Worm (Caenorhabditis elegans) whole organism, L2 larva: ENCODE measurements around the gene rft-1.

Experiments used
- C34F6.9 ChIP-seq: fragments of 150-350 bp; optimal IDR thresholded peaks from 2 replicates; lab custom pipeline; 2014; ENCODE audit warnings: missing biosample characterization, missing genetic modification characterization
- F13H6.1 ChIP-seq: sonication (generic microtip); optimal IDR thresholded peaks from 2 replicates; lab custom pipeline; 2016; ENCODE audit warnings: missing genetic modification characterization, missing compliant biosample characterization
- Y55F3AM.14 ChIP-seq: fragments of 200-800 bp; sonication (Bioruptor generic); optimal IDR thresholded peaks from 2 replicates; lab custom pipeline; 2018; ENCODE audit warnings: mild to moderate bottlenecking, missing genetic modification characterization, missing compliant biosample characterization
- alr-1 ChIP-seq: fragments of 150-350 bp; optimal IDR thresholded peaks from 2 replicates; lab custom pipeline; 2014; ENCODE audit warnings: missing biosample characterization, missing genetic modification characterization
- blmp-1 ChIP-seq: sonication (generic microtip); optimal IDR thresholded peaks from 2 replicates; lab custom pipeline; 2017; ENCODE audit warnings: missing genetic modification characterization, mild to moderate bottlenecking, missing compliant biosample characterization, antibody characterized with exemption, moderate library complexity; ENCODE audit not compliant: insufficient read depth
- ceh-16 ChIP-seq: fragments of 150-350 bp; optimal IDR thresholded peaks from 2 replicates; lab custom pipeline; 2014; ENCODE audit warnings: missing biosample characterization, missing genetic modification characterization
- ceh-82 ChIP-seq: fragments of 150-350 bp; optimal IDR thresholded peaks from 2 replicates; lab custom pipeline; 2014; ENCODE audit warnings: missing biosample characterization, missing genetic modification characterization
- crh-2 ChIP-seq: sonication (generic microtip); optimal IDR thresholded peaks from 2 replicates; lab custom pipeline; 2017; ENCODE audit warnings: missing biosample characterization, missing genetic modification characterization
- dmd-4 ChIP-seq: sonication (generic microtip); optimal IDR thresholded peaks from 2 replicates; lab custom pipeline; 2017; ENCODE audit warnings: missing biosample characterization, missing genetic modification characterization
- egl-27 ChIP-seq: sonication (generic microtip); optimal IDR thresholded peaks from 3 replicates; lab custom pipeline; 2017; ENCODE audit warnings: missing biosample characterization, missing genetic modification reagents, missing genetic modification characterization
- elt-3 ChIP-seq: sonication (generic microtip); optimal IDR thresholded peaks from 2 replicates; lab custom pipeline; 2017; ENCODE audit warnings: missing biosample characterization, missing genetic modification characterization
- fos-1 ChIP-seq: fragments of 150-350 bp; optimal IDR thresholded peaks from 2 replicates; lab custom pipeline; 2014; ENCODE audit warnings: missing biosample characterization, missing genetic modification characterization
- gmeb-1 ChIP-seq: fragments of 150-350 bp; optimal IDR thresholded peaks from 2 replicates; lab custom pipeline; 2014; ENCODE audit warnings: missing biosample characterization, missing genetic modification characterization
- lsy-2 ChIP-seq, 2 experiments: fragments of 150-350 bp in 1 of 2; sonication (generic microtip) in 1 of 2; optimal IDR thresholded peaks; 2 replicates each; lab custom pipeline; 2014 to 2017; ENCODE audit warnings: missing biosample characterization in 2 of 2, missing genetic modification characterization in 2 of 2
- mab-5 ChIP-seq: fragments of 150-350 bp; optimal IDR thresholded peaks from 2 replicates; lab custom pipeline; 2014; ENCODE audit warnings: missing biosample characterization, missing genetic modification characterization
- mbf-1 ChIP-seq: sonication (generic microtip); optimal IDR thresholded peaks from 2 replicates; lab custom pipeline; 2017; ENCODE audit warnings: missing biosample characterization, missing genetic modification characterization
- nhr-10 ChIP-seq: sonication (generic microtip); optimal IDR thresholded peaks from 2 replicates; lab custom pipeline; 2017; ENCODE audit warnings: missing biosample characterization, missing genetic modification characterization
- nhr-129 ChIP-seq: fragments of 150-350 bp; optimal IDR thresholded peaks from 2 replicates; lab custom pipeline; 2014; ENCODE audit warnings: missing biosample characterization, missing genetic modification characterization
- nhr-21 ChIP-seq: fragments of 150-350 bp; optimal IDR thresholded peaks from 2 replicates; lab custom pipeline; 2014; ENCODE audit warnings: missing biosample characterization, missing genetic modification characterization
- nhr-23 ChIP-seq: fragments of 150-350 bp; optimal IDR thresholded peaks from 2 replicates; lab custom pipeline; 2014; ENCODE audit warnings: missing biosample characterization, missing genetic modification reagents, missing genetic modification characterization
- nhr-237 ChIP-seq: fragments of 150-350 bp; optimal IDR thresholded peaks from 2 replicates; lab custom pipeline; 2014; ENCODE audit warnings: missing biosample characterization, missing genetic modification characterization
- nhr-25 ChIP-seq: fragments of 150-350 bp; sonication (generic microtip); optimal IDR thresholded peaks from 3 replicates; lab custom pipeline; 2014; ENCODE audit warnings: missing biosample characterization, missing genetic modification characterization
- peb-1 ChIP-seq: fragments of 150-350 bp; optimal IDR thresholded peaks from 2 replicates; lab custom pipeline; 2014; ENCODE audit warnings: missing biosample characterization, missing genetic modification characterization
- sem-4 ChIP-seq: fragments of 150-350 bp; optimal IDR thresholded peaks from 2 replicates; lab custom pipeline; 2014; ENCODE audit warnings: missing biosample characterization, missing genetic modification reagents, missing genetic modification characterization
- skn-1 ChIP-seq: sonication (generic microtip); optimal IDR thresholded peaks from 2 replicates; lab custom pipeline; 2017; ENCODE audit warnings: missing biosample characterization, missing genetic modification characterization
- sma-9 ChIP-seq, 2 experiments: fragments of 150-350 bp in 1 of 2; sonication (generic microtip) in 1 of 2; optimal IDR thresholded peaks; 2 replicates each; lab custom pipeline; 2014 to 2016; ENCODE audit warnings: missing genetic modification characterization in 2 of 2, mild to moderate bottlenecking in 1 of 2, missing biosample characterization in 1 of 2, missing compliant biosample characterization in 1 of 2, missing genetic modification reagents in 1 of 2, moderate library complexity in 1 of 2
- snpc-4 ChIP-seq: fragments of 150-350 bp; optimal IDR thresholded peaks from 2 replicates; lab custom pipeline; 2014; ENCODE audit warnings: missing biosample characterization, missing genetic modification characterization
- unc-39 ChIP-seq: fragments of 150-350 bp; optimal IDR thresholded peaks from 2 replicates; lab custom pipeline; 2014; ENCODE audit warnings: missing biosample characterization, missing genetic modification characterization
- unc-55 ChIP-seq: fragments of 150-350 bp; sonication (generic microtip); optimal IDR thresholded peaks from 3 replicates; lab custom pipeline; 2014; ENCODE audit warnings: missing biosample characterization, missing genetic modification reagents, missing genetic modification characterization
- unc-62 ChIP-seq: fragments of 150-350 bp; optimal IDR thresholded peaks from 2 replicates; lab custom pipeline; 2014; ENCODE audit warnings: missing biosample characterization, missing genetic modification reagents, missing genetic modification characterization
- ztf-11 ChIP-seq: sonication (generic microtip); optimal IDR thresholded peaks from 2 replicates; lab custom pipeline; 2017; ENCODE audit warnings: missing biosample characterization, missing genetic modification characterization
- ztf-4 ChIP-seq: fragments of 150-350 bp; optimal IDR thresholded peaks from 2 replicates; lab custom pipeline; 2014; ENCODE audit warnings: missing biosample characterization, missing genetic modification characterization

The rft-1 gene

ce11 chrV:4442749-4443381 lies at the start of gene rft-1:
Gene rft-1, minus strand, starts transcription at chrV:4443223.
- TF ChIP-seq fos-1, result peak; percentile 58
- no peak for TF ChIP-seq nhr-25 (tag; lab: Kevin White, UChicago)

ce11 chrV:4491273-4492094 lies 48.5 kb upstream of the rft-1 start:
- TF ChIP-seq C34F6.9 (tag; lab: Kevin White, UChicago) (no peak), ztf-11 (tag; lab: Kevin White, UChicago) (no peak), nhr-237 (tag; lab: Kevin White, UChicago) (no peak), nhr-129 (peak; percentile 7), dmd-4 (no peak), F13H6.1 (tag; lab: Kevin White, UChicago) (peak; percentile 32), elt-3 (tag; lab: Kevin White, UChicago) (no peak), Y55F3AM.14 (peak; percentile 41), mab-5 (peak; percentile 78), unc-62 (peak; percentile 24), nhr-10 (tag; lab: Kevin White, UChicago) (no peak), egl-27 (tag; lab: Kevin White, UChicago) (no peak)

DNA sequence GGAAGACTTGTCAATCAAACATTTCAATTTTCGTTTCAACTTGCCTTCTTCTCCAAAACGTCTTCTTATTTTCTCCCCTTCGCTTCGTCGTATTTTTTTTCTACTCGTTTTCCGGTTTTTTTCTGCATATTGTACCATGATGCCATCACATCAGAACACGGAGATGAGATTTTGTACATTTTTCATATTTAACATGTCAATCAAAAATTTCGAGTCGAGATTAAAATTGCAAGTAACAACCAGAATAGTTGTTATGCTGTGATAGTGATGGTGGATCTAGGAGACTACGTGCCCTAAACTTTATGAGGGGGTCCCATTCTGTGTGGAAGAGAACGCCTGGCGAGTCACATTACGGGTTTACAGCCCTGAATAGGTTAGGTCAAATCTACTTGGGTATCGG lies 46.9 kb upstream of the rft-1 start:
- no peak for TF ChIP-seq elt-3 (tag; lab: Kevin White, UChicago)
- no peak for TF ChIP-seq nhr-10 (tag; lab: Kevin White, UChicago)
- TF ChIP-seq alr-1 (tag; lab: Kevin White, UChicago), result no peak

ce11 chrV:4488989-4489388 lies 46.0 kb upstream of the rft-1 start:
- TF ChIP-seq ztf-4 (tag; lab: Kevin White, UChicago), result no peak
- no peak for TF ChIP-seq ceh-82 (tag; lab: Kevin White, UChicago)
- no peak for TF ChIP-seq nhr-10 (tag; lab: Kevin White, UChicago)
- TF ChIP-seq elt-3 (tag; lab: Kevin White, UChicago), result no peak
- no peak for TF ChIP-seq ceh-16 (tag; lab: Kevin White, UChicago)
- TF ChIP-seq skn-1 (tag; lab: Kevin White, UChicago), result no peak
- no peak for TF ChIP-seq gmeb-1
- TF ChIP-seq nhr-23, result no peak
- TF ChIP-seq nhr-25 (tag; lab: Kevin White, UChicago), result no peak
- TF ChIP-seq unc-39 (tag; lab: Kevin White, UChicago), result no peak
- TF ChIP-seq fos-1, result no peak
- TF ChIP-seq alr-1 (tag; lab: Kevin White, UChicago), result no peak

ce11 chrV:4487888-4488287 lies 44.9 kb upstream of the rft-1 start:
- no peak for TF ChIP-seq mbf-1 (tag; lab: Kevin White, UChicago)

DNA sequence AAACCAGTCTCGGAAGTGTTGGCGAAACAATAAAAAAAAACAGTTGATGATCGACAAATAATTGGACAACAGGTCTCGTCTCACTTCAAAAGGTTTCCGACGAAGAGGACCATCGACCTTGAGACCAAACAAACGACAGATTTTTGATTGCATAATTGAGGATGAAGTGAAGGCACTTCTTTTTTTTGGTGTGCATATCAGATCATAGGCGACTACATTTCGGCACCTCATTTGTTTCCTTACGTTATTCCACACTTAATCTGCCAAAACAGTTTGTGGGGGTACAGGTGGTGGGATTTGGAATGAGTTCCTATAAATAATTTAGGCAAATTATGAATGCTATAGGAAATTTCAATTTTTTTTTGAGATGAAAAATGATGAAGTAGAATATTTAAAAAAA lies 43.6 kb upstream of the rft-1 start:
- TF ChIP-seq nhr-21 (tag; lab: Kevin White, UChicago), result no peak
- TF ChIP-seq nhr-25 (tag; lab: Kevin White, UChicago), result no peak
- TF ChIP-seq gmeb-1, result no peak
- TF ChIP-seq nhr-10 (tag; lab: Kevin White, UChicago), result no peak
- TF ChIP-seq C34F6.9 (tag; lab: Kevin White, UChicago), result no peak
- no peak for TF ChIP-seq Y55F3AM.14
- no peak for TF ChIP-seq unc-55
- no peak for TF ChIP-seq ztf-11 (tag; lab: Kevin White, UChicago)
- no peak for TF ChIP-seq skn-1 (tag; lab: Kevin White, UChicago)
- TF ChIP-seq sma-9 (GFP tag; optimal IDR thresholded peaks at IDR 0.05; lab: Kevin White, UChicago), result no peak
- TF ChIP-seq sma-9 (tag; optimal IDR thresholded peaks at IDR 0.05; lab: Kevin White, UChicago), result no peak
- no peak for TF ChIP-seq peb-1 (tag; lab: Kevin White, UChicago)
- no peak for TF ChIP-seq blmp-1
- TF ChIP-seq snpc-4, result no peak
- TF ChIP-seq sem-4 (tag; lab: Kevin White, UChicago), result no peak
- no peak for TF ChIP-seq crh-2
- no peak for TF ChIP-seq lsy-2 (tag; optimal IDR thresholded peaks at IDR 0.05; lab: Kevin White, UChicago)
